Worm (Caenorhabditis elegans): Measurements from ENCODE around the gene Y43F8A.2.

ce11 chrV:19362568-19362967 lies 8.8 kb upstream of the Y43F8A.2 start, which contains the start of gene C14B4.2:
- TF ChIP-seq lin-13 (GFP tag; optimal IDR thresholded peaks at IDR 0.05) (no peak), mef-2 (tag; optimal IDR thresholded peaks at IDR 0.05) (no peak), rnt-1 (tag; optimal IDR thresholded peaks at IDR 0.05) (no peak), jun-1 (tag; optimal IDR thresholded peaks at IDR 0.05) (no peak), fos-1 (tag; optimal IDR thresholded peaks at IDR 0.05) (no peak), C16A3.4 (tag; optimal IDR thresholded peaks at IDR 0.05) (no peak), mdl-1 (tag; optimal IDR thresholded peaks at IDR 0.05) (no peak), egl-13 (tag; optimal IDR thresholded peaks at IDR 0.05) (no peak), unc-62 (GFP tag; optimal IDR thresholded peaks at IDR 0.05) (no peak), snpc-4 (tag; optimal IDR thresholded peaks at IDR 0.05) (no peak), nhr-76 (tag; optimal IDR thresholded peaks at IDR 0.05) (no peak), ceh-88 (GFP tag; IDR thresholded peaks at IDR 0.05) (no peak), ama-1 (optimal IDR thresholded peaks at IDR 0.05) (no peak), tbx-2 (tag; optimal IDR thresholded peaks at IDR 0.05) (no peak)

Measured in whole organism, L1 larva.